Worm (Caenorhabditis elegans) whole organism, young adult: ENCODE results near the gene cthd-1.

Source experiments
- akir-1 ChIP-seq: fragments of 200-800 bp; sonication (Bioruptor generic); optimal IDR thresholded peaks from 2 replicates; lab custom pipeline; 2018; ENCODE audit warnings: mild to moderate bottlenecking, missing genetic modification characterization, moderate library complexity, missing compliant biosample characterization
- ekl-4 ChIP-seq: fragments of 200-800 bp; sonication (Bioruptor generic); IDR thresholded peaks from 2 replicates; pipeline ENCODE4 v1.3.6; 2022; ENCODE audit warnings: missing genetic modification reagents, missing genetic modification characterization, missing compliant biosample characterization
- him-1 ChIP-seq: sonication (generic microtip); optimal IDR thresholded peaks from 2 replicates; lab custom pipeline; 2016; ENCODE audit warnings: missing genotype, missing genetic modification reagents, missing genetic modification characterization, missing compliant biosample characterization
- lsy-27 ChIP-seq: sonication (generic microtip); optimal IDR thresholded peaks from 2 replicates; lab custom pipeline; 2017; ENCODE audit warnings: missing genetic modification characterization, mild to moderate bottlenecking, missing compliant biosample characterization, antibody characterized with exemption, missing genotype, borderline replicate concordance; ENCODE audit not compliant: insufficient read depth
- madf-3 ChIP-seq: fragments of 200-800 bp; sonication (Bioruptor generic); IDR thresholded peaks from 2 replicates; pipeline ENCODE4 v1.3.6; 2022; ENCODE audit warnings: missing genetic modification reagents, missing genetic modification characterization, missing compliant biosample characterization
- pha-4 ChIP-seq: fragments of 150-350 bp; sonication (generic microtip); optimal IDR thresholded peaks from 2 replicates; lab custom pipeline; 2014; ENCODE audit warnings: missing biosample characterization, missing genetic modification reagents, missing genetic modification characterization
- repo-1 ChIP-seq: sonication (generic microtip); optimal IDR thresholded peaks from 2 replicates; lab custom pipeline; 2017; ENCODE audit warnings: mild to moderate bottlenecking, missing genetic modification characterization, missing compliant biosample characterization
- sdz-38 ChIP-seq: sonication (generic microtip); optimal IDR thresholded peaks from 2 replicates; lab custom pipeline; 2016; ENCODE audit warnings: missing genotype, missing genetic modification characterization, missing compliant biosample characterization
- somi-1 ChIP-seq: fragments of 200-800 bp; sonication (Bioruptor generic); optimal IDR thresholded peaks from 2 replicates; lab custom pipeline; 2018; ENCODE audit warnings: mild to moderate bottlenecking, missing genetic modification characterization, missing compliant biosample characterization
- unc-62 ChIP-seq: fragments of 150-350 bp; optimal IDR thresholded peaks from 2 replicates; lab custom pipeline; 2014; ENCODE audit warnings: missing biosample characterization, missing genetic modification reagents, missing genetic modification characterization
- zim-3 ChIP-seq: sonication (generic microtip); optimal IDR thresholded peaks from 2 replicates; lab custom pipeline; 2017; ENCODE audit warnings: mild to moderate bottlenecking, missing genetic modification characterization, moderate library complexity, missing compliant biosample characterization
- ztf-28 ChIP-seq: fragments of 200-800 bp; sonication (Bioruptor generic); IDR thresholded peaks from 2 replicates; pipeline ENCODE4 v1.3.6; 2022; ENCODE audit warnings: missing genetic modification reagents, missing genetic modification characterization, missing compliant biosample characterization
- ztf-3 ChIP-seq: fragments of 200-800 bp; sonication (Bioruptor generic); optimal IDR thresholded peaks from 2 replicates; lab custom pipeline; 2018; ENCODE audit warnings: mild to moderate bottlenecking, missing genetic modification characterization, missing compliant biosample characterization

- TF ChIP-seq ekl-4 (GFP tag; lab: Robert Waterston, UW) (no peak), unc-62 (GFP tag; lab: Kevin White, UChicago) (no peak), repo-1 (no peak), ztf-28 (GFP tag; lab: Robert Waterston, UW) (no peak), madf-3 (GFP tag; lab: Robert Waterston, UW) (no peak), him-1 (tag; lab: Kevin White, UChicago) (no peak), somi-1 (GFP tag; lab: Kevin White, UChicago) (no peak), lsy-27 (tag; lab: Kevin White, UChicago) (no peak), ztf-3 (GFP tag; lab: Kevin White, UChicago) (no peak), akir-1 (GFP tag; lab: Kevin White, UChicago) (no peak), pha-4 (tag; lab: Kevin White, UChicago) (no peak), zim-3 (tag; lab: Kevin White, UChicago) (no peak), sdz-38 (tag; lab: Kevin White, UChicago) (no peak)
These were observed 23.8 kb upstream of the cthd-1 start, which contains the start of gene cyp-29A4 for ce11 chrV:9654154-9654805.
